Worm (Caenorhabditis elegans) whole organism, L4/young adult: ENCODE results near the gene Y50D7A.8.

ENCODE experiments used
- W03F9.2 ChIP-seq: fragments of 150-350 bp; optimal IDR thresholded peaks from 2 replicates; lab custom pipeline; 2014; ENCODE audit warnings: missing biosample characterization, missing genetic modification characterization
- him-1 ChIP-seq: sonication (generic microtip); optimal IDR thresholded peaks from 2 replicates; lab custom pipeline; 2016; ENCODE audit warnings: missing genotype, missing genetic modification reagents, missing genetic modification characterization, missing compliant biosample characterization

DNA sequence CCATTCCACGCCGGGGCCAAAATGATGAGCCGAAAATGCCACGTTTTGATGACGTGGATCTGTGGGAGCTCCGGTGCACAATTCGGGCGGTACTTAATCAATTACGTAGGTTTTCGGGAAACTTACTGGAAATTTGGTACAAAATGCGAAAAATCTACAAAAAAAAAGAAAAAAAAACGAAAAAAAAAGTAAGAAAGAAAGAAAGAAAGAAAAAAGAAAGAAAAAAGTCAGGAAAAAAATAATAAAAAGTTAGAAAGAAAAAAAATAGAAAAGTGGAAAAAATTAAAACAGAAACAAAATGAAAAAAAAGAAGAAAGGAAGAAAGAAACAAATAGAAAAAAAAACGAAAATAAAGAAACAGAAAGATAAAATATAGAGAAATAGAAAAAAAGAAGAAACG, 30.2 kb downstream of the Y50D7A.8 start:
- TF ChIP-seq him-1 (tag; lab: Kevin White, UChicago), result no peak
- TF ChIP-seq W03F9.2, result no peak
